Fruit fly (Drosophila melanogaster): ENCODE data around the gene CG13931.

The CG13931 gene

dm6 chr3L:1710562-1710961 lies 8.4 kb upstream of the CG13931 start:
- no peak for TF ChIP-seq EcR (GFP tag; optimal IDR thresholded peaks at IDR 0.05)
- TF ChIP-seq Dll (optimal IDR thresholded peaks at IDR 0.05) = no peak
- no peak for TF ChIP-seq pan (optimal IDR thresholded peaks at IDR 0.05)
- no peak for TF ChIP-seq CG8478 (optimal IDR thresholded peaks at IDR 0.05)
- no peak for TF ChIP-seq usp (GFP tag; optimal IDR thresholded peaks at IDR 0.05)
- no peak for TF ChIP-seq psq (optimal IDR thresholded peaks at IDR 0.05)

dm6 chr3L:1709161-1709560 lies 7.0 kb upstream of the CG13931 start:
- TF ChIP-seq psq (optimal IDR thresholded peaks at IDR 0.05) (no peak), CG8478 (optimal IDR thresholded peaks at IDR 0.05) (no peak), usp (GFP tag; optimal IDR thresholded peaks at IDR 0.05) (no peak), pan (optimal IDR thresholded peaks at IDR 0.05) (no peak), EcR (GFP tag; optimal IDR thresholded peaks at IDR 0.05) (no peak), Dll (optimal IDR thresholded peaks at IDR 0.05) (no peak)

dm6 chr3L:1694317-1694716 lies 7.9 kb downstream of the CG13931 start, which contains the start of gene CG12011:
Gene CG12011, plus strand, starts transcription at chr3L:1694617.
- no peak for TF ChIP-seq usp (GFP tag; optimal IDR thresholded peaks at IDR 0.05)
- TF ChIP-seq Dll (optimal IDR thresholded peaks at IDR 0.05) = no peak
- no peak for TF ChIP-seq pan (optimal IDR thresholded peaks at IDR 0.05)
- no peak for TF ChIP-seq psq (optimal IDR thresholded peaks at IDR 0.05)
- TF ChIP-seq CG8478 (optimal IDR thresholded peaks at IDR 0.05) = no peak
- no peak for TF ChIP-seq EcR (GFP tag; optimal IDR thresholded peaks at IDR 0.05)

- TF ChIP-seq usp (GFP tag; optimal IDR thresholded peaks at IDR 0.05) (no peak), EcR (GFP tag; optimal IDR thresholded peaks at IDR 0.05) (no peak), pan (optimal IDR thresholded peaks at IDR 0.05) (no peak), psq (optimal IDR thresholded peaks at IDR 0.05) (no peak), CG8478 (optimal IDR thresholded peaks at IDR 0.05) (no peak), Dll (optimal IDR thresholded peaks at IDR 0.05) (no peak)
These were observed 9.3 kb downstream of the CG13931 start for dm6 chr3L:1692859-1693258.

dm6 chr3L:1692122-1692786 lies 10.0 kb downstream of the CG13931 start:
- TF ChIP-seq Dll (optimal IDR thresholded peaks at IDR 0.05) (no peak), CG8478 (optimal IDR thresholded peaks at IDR 0.05) (no peak), pan (optimal IDR thresholded peaks at IDR 0.05) (no peak), EcR (GFP tag; optimal IDR thresholded peaks at IDR 0.05) (peak in 1 of 2 experiments; percentile 18), usp (GFP tag; optimal IDR thresholded peaks at IDR 0.05) (no peak)

- no peak for TF ChIP-seq EcR (GFP tag; optimal IDR thresholded peaks at IDR 0.05)
- no peak for TF ChIP-seq pan (optimal IDR thresholded peaks at IDR 0.05)
- TF ChIP-seq psq (optimal IDR thresholded peaks at IDR 0.05) = no peak
- no peak for TF ChIP-seq usp (GFP tag; optimal IDR thresholded peaks at IDR 0.05)
These were observed 11.3 kb downstream of the CG13931 start for dm6 chr3L:1690727-1691413.

dm6 chr3L:1688569-1688968 lies 13.6 kb downstream of the CG13931 start:
- TF ChIP-seq Dll (optimal IDR thresholded peaks at IDR 0.05) (no peak), EcR (GFP tag; optimal IDR thresholded peaks at IDR 0.05) (no peak), pan (optimal IDR thresholded peaks at IDR 0.05) (no peak), CG8478 (optimal IDR thresholded peaks at IDR 0.05) (no peak), psq (optimal IDR thresholded peaks at IDR 0.05) (no peak), usp (GFP tag; optimal IDR thresholded peaks at IDR 0.05) (no peak)

dm6 chr3L:1688161-1688560 lies 14.0 kb downstream of the CG13931 start:
- no peak for TF ChIP-seq psq (optimal IDR thresholded peaks at IDR 0.05)
- TF ChIP-seq EcR (GFP tag; optimal IDR thresholded peaks at IDR 0.05) = no peak
- no peak for TF ChIP-seq usp (GFP tag; optimal IDR thresholded peaks at IDR 0.05)

dm6 chr3L:1683091-1683490 lies 19.1 kb downstream of the CG13931 start:
- TF ChIP-seq pan (optimal IDR thresholded peaks at IDR 0.05) (no peak), psq (optimal IDR thresholded peaks at IDR 0.05) (no peak), EcR (GFP tag; optimal IDR thresholded peaks at IDR 0.05) (no peak), CG8478 (optimal IDR thresholded peaks at IDR 0.05) (no peak), usp (GFP tag; optimal IDR thresholded peaks at IDR 0.05) (no peak), Dll (optimal IDR thresholded peaks at IDR 0.05) (no peak)

dm6 chr3L:1679394-1679793 lies 22.8 kb downstream of the CG13931 start:
- TF ChIP-seq Dll (optimal IDR thresholded peaks at IDR 0.05) (no peak), usp (GFP tag; optimal IDR thresholded peaks at IDR 0.05) (no peak), CG8478 (optimal IDR thresholded peaks at IDR 0.05) (no peak), EcR (GFP tag; optimal IDR thresholded peaks at IDR 0.05) (no peak), pan (optimal IDR thresholded peaks at IDR 0.05) (no peak), psq (optimal IDR thresholded peaks at IDR 0.05) (no peak)

dm6 chr3L:1676222-1676621 lies 26.0 kb downstream of the CG13931 start:
- TF ChIP-seq pan (optimal IDR thresholded peaks at IDR 0.05) (no peak), psq (optimal IDR thresholded peaks at IDR 0.05) (no peak), usp (GFP tag; optimal IDR thresholded peaks at IDR 0.05) (no peak), Dll (optimal IDR thresholded peaks at IDR 0.05) (no peak), CG8478 (optimal IDR thresholded peaks at IDR 0.05) (no peak), EcR (GFP tag; optimal IDR thresholded peaks at IDR 0.05) (no peak)

dm6 chr3L:1675242-1675641 lies 27.0 kb downstream of the CG13931 start:
- no peak for TF ChIP-seq pan (optimal IDR thresholded peaks at IDR 0.05)
- TF ChIP-seq CG8478 (optimal IDR thresholded peaks at IDR 0.05) = no peak
- TF ChIP-seq psq (optimal IDR thresholded peaks at IDR 0.05) = no peak
- no peak for TF ChIP-seq EcR (GFP tag; optimal IDR thresholded peaks at IDR 0.05)
- TF ChIP-seq Dll (optimal IDR thresholded peaks at IDR 0.05) = no peak
- TF ChIP-seq usp (GFP tag; optimal IDR thresholded peaks at IDR 0.05) = no peak
